Worm (Caenorhabditis elegans) whole organism, L1 larva: ENCODE data around the gene slc-17.3.

ENCODE experiments used
- alr-1 ChIP-seq: fragments of 200-800 bp; sonication (Bioruptor generic); optimal IDR thresholded peaks from 2 replicates; lab custom pipeline; 2018; ENCODE audit warnings: borderline replicate concordance, mild to moderate bottlenecking, missing genetic modification characterization, missing compliant biosample characterization
- aly-2 ChIP-seq: fragments of 150-350 bp; optimal IDR thresholded peaks from 2 replicates; lab custom pipeline; 2014; ENCODE audit warnings: missing biosample characterization, missing genetic modification characterization
- ama-1 ChIP-seq: fragments of 150-350 bp; optimal IDR thresholded peaks from 2 replicates; lab custom pipeline; 2014
- ceh-82 ChIP-seq, 3 experiments: fragments of 150-350 bp in 1 of 3; sonication (generic microtip) in 2 of 3; optimal IDR thresholded peaks; 2 replicates each; lab custom pipeline; 2014 to 2017; ENCODE audit warnings: missing biosample characterization in 3 of 3, missing genetic modification characterization in 3 of 3
- lin-13 ChIP-seq: fragments of 150-350 bp; optimal IDR thresholded peaks from 2 replicates; lab custom pipeline; 2014; ENCODE audit warnings: missing biosample characterization, missing genetic modification reagents, missing genetic modification characterization
- lin-15B ChIP-seq: fragments of 150-350 bp; sonication (generic microtip); optimal IDR thresholded peaks from 3 replicates; lab custom pipeline; 2014; ENCODE audit warnings: missing biosample characterization, missing genetic modification characterization
- nhr-28 ChIP-seq: fragments of 150-350 bp; optimal IDR thresholded peaks from 2 replicates; lab custom pipeline; 2014; ENCODE audit warnings: missing biosample characterization, missing genetic modification characterization
- nhr-47 ChIP-seq: sonication (generic microtip); optimal IDR thresholded peaks from 2 replicates; lab custom pipeline; 2016; ENCODE audit warnings: mild to moderate bottlenecking, missing genetic modification characterization, moderate library complexity, missing compliant biosample characterization
- pqm-1 ChIP-seq: sonication (generic microtip); optimal IDR thresholded peaks from 3 replicates; lab custom pipeline; 2017; ENCODE audit warnings: missing biosample characterization, missing genetic modification characterization
- unc-130 ChIP-seq: fragments of 150-350 bp; optimal IDR thresholded peaks from 2 replicates; lab custom pipeline; 2017; ENCODE audit warnings: missing biosample characterization, missing genetic modification characterization, inconsistent platforms
- unc-62 ChIP-seq: fragments of 150-350 bp; optimal IDR thresholded peaks from 2 replicates; lab custom pipeline; 2014; ENCODE audit warnings: missing biosample characterization, missing genetic modification reagents, missing genetic modification characterization
- zag-1 ChIP-seq: fragments of 150-350 bp; optimal IDR thresholded peaks from 2 replicates; lab custom pipeline; 2014; ENCODE audit warnings: missing biosample characterization, missing genetic modification characterization

DNA sequence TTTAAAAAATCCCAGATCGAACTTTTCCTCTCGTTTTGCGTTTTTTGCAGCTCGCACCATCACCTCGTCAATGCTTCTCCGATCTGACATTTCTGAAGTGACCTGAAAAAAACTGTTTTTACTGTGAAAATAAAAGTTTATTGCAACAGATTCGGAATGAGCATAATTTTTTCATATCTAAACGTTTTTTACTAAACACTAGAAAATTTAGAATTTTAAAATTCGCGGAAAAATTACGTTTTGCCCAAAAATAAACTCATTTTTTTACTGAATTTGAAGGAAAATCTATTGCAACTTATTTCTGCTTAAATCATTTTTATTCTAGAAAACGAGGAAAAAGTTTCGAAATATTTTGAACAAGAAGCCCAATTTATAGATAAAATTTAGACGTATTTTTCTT, 17.8 kb upstream of the slc-17.3 start, which contains the start of gene ZK688.9:
- TF ChIP-seq unc-130 (tag; lab: Kevin White, UChicago) (no peak), ceh-82 (tag; optimal IDR thresholded peaks at IDR 0.05; lab: Kevin White, UChicago) (no peak), nhr-28 (tag; lab: Kevin White, UChicago) (no peak), lin-13 (GFP tag; lab: Kevin White, UChicago) (no peak), nhr-47 (no peak), zag-1 (tag; lab: Kevin White, UChicago) (no peak), ama-1 (no peak), unc-62 (GFP tag; lab: Kevin White, UChicago) (no peak), aly-2 (no peak), alr-1 (tag; lab: Kevin White, UChicago) (no peak), lin-15B (tag; lab: Kevin White, UChicago) (no peak), pqm-1 (no peak)
